Worm (Caenorhabditis elegans): Measurements from ENCODE around the gene sqt-3.

sqt-3 gene

ce11 chrV:12329173-12329572, 23.4 kb upstream of the sqt-3 start:
- TF ChIP-seq nhr-102 (tag; optimal IDR thresholded peaks at IDR 0.05), result no peak
- TF ChIP-seq unc-62 (GFP tag; optimal IDR thresholded peaks at IDR 0.05 in 1 of 2), result peak in 1 of 2 experiments; percentile 86
- TF ChIP-seq unc-62 (tag; optimal IDR thresholded peaks at IDR 0.05), result no peak
- TF ChIP-seq ZK337.2 (GFP tag; IDR thresholded peaks at IDR 0.05), result no peak

DNA sequence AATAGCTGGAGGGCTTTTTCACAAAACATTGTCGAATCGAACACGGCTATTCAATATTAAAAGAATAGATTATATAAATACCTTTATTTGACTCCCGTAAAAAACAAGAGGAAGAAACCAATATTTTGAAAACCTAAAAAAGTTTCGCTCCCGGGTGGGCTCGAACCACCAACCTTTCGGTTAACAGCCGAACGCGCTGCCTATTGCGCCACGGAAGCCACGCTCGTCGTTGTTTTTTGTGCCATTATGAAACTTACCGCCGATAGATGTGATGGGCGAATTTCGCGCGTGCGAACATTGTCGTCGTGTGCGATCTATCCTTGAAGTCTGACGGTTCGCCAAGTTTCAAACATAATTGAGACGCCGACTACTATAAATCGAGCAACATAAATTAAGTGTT, 20.7 kb upstream of the sqt-3 start:
- TF ChIP-seq zip-11 (GFP tag; IDR thresholded peaks at IDR 0.05), result no peak
- TF ChIP-seq unc-62 (GFP tag; optimal IDR thresholded peaks at IDR 0.05 in 1 of 2), result no peak
- no peak for TF ChIP-seq unc-62 (tag; optimal IDR thresholded peaks at IDR 0.05)
- no peak for TF ChIP-seq jun-1 (tag; optimal IDR thresholded peaks at IDR 0.05)
- TF ChIP-seq nhr-6 (tag; optimal IDR thresholded peaks at IDR 0.05), result no peak
- TF ChIP-seq spr-3 (GFP tag; optimal IDR thresholded peaks at IDR 0.05), result peak; percentile 45
- TF ChIP-seq nhr-77 (tag; optimal IDR thresholded peaks at IDR 0.05), result no peak
- no peak for TF ChIP-seq set-16 (GFP tag; IDR thresholded peaks at IDR 0.05)
- no peak for TF ChIP-seq skn-1 (tag; optimal IDR thresholded peaks at IDR 0.05)
- TF ChIP-seq lin-38 (GFP tag; IDR thresholded peaks at IDR 0.05), result no peak; the same call in 1 of the 2 replicates
- TF ChIP-seq T26A8.4 (GFP tag; IDR thresholded peaks at IDR 0.05), result no peak
- no peak for TF ChIP-seq mep-1 (tag; optimal IDR thresholded peaks at IDR 0.05)
- TF ChIP-seq vab-7 (GFP tag; IDR thresholded peaks at IDR 0.05), result no peak; the same call in 1 of the 2 replicates
- peak; percentile 26 for TF ChIP-seq dpl-1 (GFP tag; optimal IDR thresholded peaks at IDR 0.05)
- TF ChIP-seq F26F4.8 (GFP tag; conservative IDR thresholded peaks at IDR 0.05), result 0 out of 2 replicates have a peak, but pooled peaks have one; percentile 13
- no peak for TF ChIP-seq cey-2 (tag; optimal IDR thresholded peaks at IDR 0.05; ENCODE audit: borderline replicate concordance, insufficient read depth)
- TF ChIP-seq lin-1 (GFP tag; IDR thresholded peaks at IDR 0.05), result no peak
- no peak for TF ChIP-seq ceh-28 (tag; optimal IDR thresholded peaks at IDR 0.05)
- no peak for TF ChIP-seq duxl-1 (tag; optimal IDR thresholded peaks at IDR 0.05; ENCODE audit: poor library complexity)
- peak; percentile 68; the same call in 1 of the 2 replicates for TF ChIP-seq ctbp-1 (GFP tag; IDR thresholded peaks at IDR 0.05)
- peak; percentile 33; the same call in 1 of the 2 replicates for TF ChIP-seq ceh-44 (GFP tag; IDR thresholded peaks at IDR 0.05)
- TF ChIP-seq F10B5.3 (tag; optimal IDR thresholded peaks at IDR 0.05), result peak; percentile 3
- TF ChIP-seq dmd-9 (GFP tag; IDR thresholded peaks at IDR 0.05), result 0 out of 2 replicates have a peak, but pooled peaks have one; percentile 56
- TF ChIP-seq dve-1 (tag; optimal IDR thresholded peaks at IDR 0.05; ENCODE audit: insufficient read depth), result no peak
- TF ChIP-seq Y48G9A.11 (GFP tag; IDR thresholded peaks at IDR 0.05), result no peak; the same call in 1 of the 2 replicates
- no peak for TF ChIP-seq zfp-2 (tag; optimal IDR thresholded peaks at IDR 0.05)
- TF ChIP-seq mxl-3 (GFP tag; optimal IDR thresholded peaks at IDR 0.05), result no peak
- TF ChIP-seq mdt-29 (GFP tag; IDR thresholded peaks at IDR 0.05), result no peak
- peak; percentile 42 for TF ChIP-seq hlh-30 (tag; optimal IDR thresholded peaks at IDR 0.05; ENCODE audit: insufficient read depth)
- no peak for TF ChIP-seq ceh-82 (tag; optimal IDR thresholded peaks at IDR 0.05)
- TF ChIP-seq hif-1 (tag; optimal IDR thresholded peaks at IDR 0.05), result peak in 1 of 2 experiments; percentile 24
- peak; percentile 44; the same call in 1 of the 2 replicates for TF ChIP-seq pha-4 (GFP tag; IDR thresholded peaks at IDR 0.05)
- no peak for TF ChIP-seq pha-4 (tag; optimal IDR thresholded peaks at IDR 0.05)
- no peak for TF ChIP-seq nhr-25 (tag; optimal IDR thresholded peaks at IDR 0.05; ENCODE audit: borderline replicate concordance, insufficient read depth)
- TF ChIP-seq R02D3.7 (tag; optimal IDR thresholded peaks at IDR 0.05), result no peak
- no peak for TF ChIP-seq egl-27 (tag; optimal IDR thresholded peaks at IDR 0.05)
- TF ChIP-seq nhr-41 (GFP tag; IDR thresholded peaks at IDR 0.05), result no peak
- no peak for TF ChIP-seq nhr-111 (GFP tag; optimal IDR thresholded peaks at IDR 0.05)
- TF ChIP-seq tag-97 (GFP tag; IDR thresholded peaks at IDR 0.05), result no peak
- TF ChIP-seq nhr-76 (tag; optimal IDR thresholded peaks at IDR 0.05), result no peak
- no peak for TF ChIP-seq ceh-62 (tag; optimal IDR thresholded peaks at IDR 0.05)
- no peak for TF ChIP-seq dmd-6 (GFP tag; IDR thresholded peaks at IDR 0.05)
- TF ChIP-seq lin-15B (tag; optimal IDR thresholded peaks at IDR 0.05), result no peak
- peak; percentile 10 for TF ChIP-seq nhr-11 (tag; optimal IDR thresholded peaks at IDR 0.05)
- no peak for TF ChIP-seq Y105C5A.15 (GFP tag; IDR thresholded peaks at IDR 0.05)
- TF ChIP-seq daf-8 (GFP tag; IDR thresholded peaks at IDR 0.05), result no peak
- TF ChIP-seq ZK546.5 (tag; optimal IDR thresholded peaks at IDR 0.05), result no peak
